Fruit fly (Drosophila melanogaster) whole organism, prepupa: ENCODE measurements around the gene Rev1.

Experiments used
- CG10631 ChIP-seq: fragments of 200-800 bp; sonication (Bioruptor generic); optimal IDR thresholded peaks from 2 replicates; lab custom pipeline; 2016; ENCODE audit warnings: missing biosample characterization, missing genetic modification characterization
- CG11294 ChIP-seq: fragments of 200-800 bp; sonication (Bioruptor generic); IDR thresholded peaks from 2 replicates; pipeline ENCODE4 v1.3.6; 2022; ENCODE audit warnings: missing biosample characterization, missing genetic modification characterization
- CG11762 ChIP-seq: fragments of 200-800 bp; sonication (Bioruptor generic); optimal IDR thresholded peaks from 3 replicates; lab custom pipeline; 2016; ENCODE audit warnings: missing biosample characterization, missing genetic modification characterization; ENCODE audit not compliant: insufficient read depth
- CG3032 ChIP-seq: fragments of 200-800 bp; optimal IDR thresholded peaks from 2 replicates; lab custom pipeline; 2019; ENCODE audit warnings: missing biosample characterization, mild to moderate bottlenecking, missing genetic modification characterization, moderate library complexity
- CG32006 ChIP-seq: fragments of 200-800 bp; sonication (Bioruptor generic); optimal IDR thresholded peaks from 3 replicates; lab custom pipeline; 2017; ENCODE audit warnings: missing biosample characterization, mild to moderate bottlenecking, missing genetic modification characterization
- CG34406 ChIP-seq: fragments of 200-800 bp; sonication (Bioruptor generic); optimal IDR thresholded peaks from 3 replicates; lab custom pipeline; 2016; ENCODE audit warnings: missing biosample characterization, missing genetic modification characterization
- CG3919 ChIP-seq: fragments of 200-800 bp; sonication (Bioruptor generic); optimal IDR thresholded peaks from 3 replicates; lab custom pipeline; 2016; ENCODE audit warnings: missing biosample characterization, missing genetic modification characterization
- CG4318 ChIP-seq: fragments of 200-800 bp; sonication (Bioruptor generic); optimal IDR thresholded peaks from 3 replicates; lab custom pipeline; 2017; ENCODE audit warnings: missing biosample characterization, mild to moderate bottlenecking, missing genetic modification characterization
- CG6163 ChIP-seq: fragments of 200-800 bp; sonication (Bioruptor generic); IDR thresholded peaks from 3 replicates; pipeline ENCODE4 v1.3.6; 2022; ENCODE audit warnings: missing biosample characterization, missing genetic modification characterization
- CG6276 ChIP-seq: fragments of 200-800 bp; sonication (Bioruptor generic); optimal IDR thresholded peaks from 2 replicates; lab custom pipeline; 2017; ENCODE audit warnings: missing biosample characterization, mild to moderate bottlenecking, missing genetic modification characterization
- CG6792 ChIP-seq: fragments of 200-800 bp; sonication (Bioruptor generic); optimal IDR thresholded peaks from 3 replicates; lab custom pipeline; 2016; ENCODE audit warnings: missing biosample characterization, missing genetic modification characterization
- CG6808 ChIP-seq: fragments of 200-800 bp; sonication (Bioruptor generic); optimal IDR thresholded peaks from 3 replicates; lab custom pipeline; 2017; ENCODE audit warnings: missing biosample characterization, missing genetic modification characterization, mild to moderate bottlenecking, moderate library complexity, missing genetic modification reagents
- CG6854 ChIP-seq: fragments of 200-800 bp; sonication (Bioruptor generic); optimal IDR thresholded peaks from 2 replicates; lab custom pipeline; 2017; ENCODE audit warnings: missing biosample characterization, mild to moderate bottlenecking, missing genetic modification characterization
- CG7368 ChIP-seq: fragments of 200-800 bp; sonication (Bioruptor generic); optimal IDR thresholded peaks from 3 replicates; lab custom pipeline; 2016; ENCODE audit warnings: missing biosample characterization, missing genetic modification characterization
- CG8119 ChIP-seq: fragments of 200-800 bp; sonication (Bioruptor generic); IDR thresholded peaks from 3 replicates; pipeline ENCODE4 v1.3.6; 2022; ENCODE audit warnings: missing biosample characterization, missing genetic modification characterization
- CG8319 ChIP-seq: fragments of 200-800 bp; sonication (Bioruptor generic); optimal IDR thresholded peaks from 3 replicates; lab custom pipeline; 2016; ENCODE audit warnings: missing biosample characterization, missing genetic modification characterization
- CG8632 ChIP-seq: fragments of 200-800 bp; sonication (Bioruptor generic); optimal IDR thresholded peaks from 3 replicates; lab custom pipeline; 2016; ENCODE audit warnings: missing biosample characterization, missing genetic modification characterization
- Eip93F ChIP-seq: fragments of 200-800 bp; sonication (Bioruptor generic); optimal IDR thresholded peaks from 2 replicates; lab custom pipeline; 2016; ENCODE audit warnings: missing biosample characterization, mild to moderate bottlenecking, missing genetic modification characterization
- Ets21C ChIP-seq: fragments of 200-800 bp; sonication (Bioruptor generic); optimal IDR thresholded peaks from 3 replicates; lab custom pipeline; 2016; ENCODE audit warnings: missing biosample characterization, missing genetic modification characterization
- Ets96B ChIP-seq: fragments of 200-800 bp; optimal IDR thresholded peaks from 2 replicates; lab custom pipeline; 2019; ENCODE audit warnings: missing biosample characterization, mild to moderate bottlenecking, missing genetic modification characterization, moderate library complexity
- Gug ChIP-seq: fragments of 200-800 bp; sonication (Bioruptor generic); IDR thresholded peaks from 2 replicates; pipeline ENCODE4 v1.3.6; 2022; ENCODE audit warnings: missing biosample characterization, missing genetic modification characterization
- Hr38 ChIP-seq: sonication (Bioruptor generic); optimal IDR thresholded peaks from 2 replicates; lab custom pipeline; 2016; ENCODE audit warnings: missing biosample characterization, missing genetic modification characterization
- Hr39 ChIP-seq: fragments of 200-800 bp; sonication (Bioruptor generic); optimal IDR thresholded peaks from 2 replicates; lab custom pipeline; 2016; ENCODE audit warnings: missing biosample characterization, missing genetic modification characterization
- Hr4 ChIP-seq: fragments of 200-800 bp; sonication (Bioruptor generic); optimal IDR thresholded peaks from 3 replicates; lab custom pipeline; 2016; ENCODE audit warnings: missing biosample characterization, missing genetic modification characterization
- Met ChIP-seq: fragments of 200-800 bp; sonication (Bioruptor generic); optimal IDR thresholded peaks from 3 replicates; lab custom pipeline; 2016; ENCODE audit warnings: missing biosample characterization, missing genetic modification characterization
- Sox14 ChIP-seq: fragments of 200-800 bp; sonication (Bioruptor generic); optimal IDR thresholded peaks from 3 replicates; lab custom pipeline; 2016; ENCODE audit warnings: missing biosample characterization, missing genetic modification characterization
- Sox15 ChIP-seq: fragments of 200-800 bp; sonication (Bioruptor generic); optimal IDR thresholded peaks from 3 replicates; lab custom pipeline; 2016; ENCODE audit warnings: missing biosample characterization, missing genetic modification characterization
- acj6 ChIP-seq: fragments of 200-800 bp; sonication (Bioruptor generic); optimal IDR thresholded peaks from 3 replicates; lab custom pipeline; 2016; ENCODE audit warnings: missing biosample characterization, missing genetic modification characterization
- cyc ChIP-seq: fragments of 200-800 bp; sonication (Bioruptor generic); optimal IDR thresholded peaks from 3 replicates; lab custom pipeline; 2016; ENCODE audit warnings: missing biosample characterization, missing genetic modification characterization
- dac ChIP-seq: fragments of 200-800 bp; sonication (Bioruptor generic); optimal IDR thresholded peaks from 2 replicates; lab custom pipeline; 2017; ENCODE audit warnings: missing biosample characterization, mild to moderate bottlenecking, missing genetic modification characterization
- dsx ChIP-seq: fragments of 200-800 bp; optimal IDR thresholded peaks from 3 replicates; lab custom pipeline; 2019; ENCODE audit warnings: missing biosample characterization, mild to moderate bottlenecking, missing genetic modification characterization, moderate library complexity; ENCODE audit not compliant: poor library complexity, severe bottlenecking
- eg ChIP-seq: fragments of 200-800 bp; sonication (Bioruptor generic); IDR thresholded peaks from 3 replicates; pipeline ENCODE4 v1.3.6; 2022; ENCODE audit warnings: missing biosample characterization, missing genetic modification characterization
- esn ChIP-seq: fragments of 200-800 bp; sonication (Bioruptor generic); optimal IDR thresholded peaks from 2 replicates; lab custom pipeline; 2016; ENCODE audit warnings: missing biosample characterization, mild to moderate bottlenecking, missing genetic modification characterization, moderate library complexity
- fd59A ChIP-seq: fragments of 200-800 bp; sonication (Bioruptor generic); optimal IDR thresholded peaks from 2 replicates; lab custom pipeline; 2017; ENCODE audit warnings: missing biosample characterization, mild to moderate bottlenecking, missing genetic modification characterization, missing genetic modification reagents
- fkh ChIP-seq: fragments of 200-800 bp; sonication (Bioruptor generic); optimal IDR thresholded peaks from 3 replicates; lab custom pipeline; 2017; ENCODE audit warnings: missing biosample characterization, mild to moderate bottlenecking, missing genetic modification characterization, moderate library complexity
- lz ChIP-seq: fragments of 200-800 bp; sonication (Bioruptor generic); optimal IDR thresholded peaks from 3 replicates; lab custom pipeline; 2016; ENCODE audit warnings: missing biosample characterization, missing genetic modification characterization
- net ChIP-seq: fragments of 200-800 bp; sonication (Bioruptor generic); optimal IDR thresholded peaks from 3 replicates; lab custom pipeline; 2016; ENCODE audit warnings: missing biosample characterization, missing genetic modification characterization
- salr ChIP-seq, 2 experiments: fragments of 200-800 bp; sonication (Bioruptor generic); optimal IDR thresholded peaks; 3 replicates each; lab custom pipeline; 2016 to 2018; ENCODE audit warnings: missing biosample characterization in 2 of 2, missing genetic modification characterization in 2 of 2, mild to moderate bottlenecking in 1 of 2
- svp ChIP-seq: fragments of 200-800 bp; sonication (Bioruptor generic); peaks from one replicate; lab custom pipeline; 2016; ENCODE audit warnings: missing biosample characterization, missing genetic modification characterization
- topi ChIP-seq: fragments of 200-800 bp; sonication (Bioruptor generic); optimal IDR thresholded peaks from 3 replicates; lab custom pipeline; 2016; ENCODE audit warnings: missing biosample characterization, missing genetic modification characterization
- vri ChIP-seq: fragments of 200-800 bp; sonication (Bioruptor generic); optimal IDR thresholded peaks from 3 replicates; lab custom pipeline; 2016; ENCODE audit warnings: missing biosample characterization, mild to moderate bottlenecking, missing genetic modification characterization

The Rev1 gene

dm6 chr3L:634319-635015, 19.7 kb upstream of the Rev1 start (continued):
- peak; percentile 64 for TF ChIP-seq CG6808 (GFP tag; lab: Kevin White, UChicago)
- TF ChIP-seq svp: peak; percentile 89
- TF ChIP-seq CG7368: peak; percentile 83
- no peak for TF ChIP-seq Eip93F
- peak; percentile 70 for TF ChIP-seq dac (GFP tag; lab: Kevin White, UChicago)
- peak; percentile 66 to 88 for TF ChIP-seq salr (GFP tag; optimal IDR thresholded peaks at IDR 0.05; lab: Kevin White, UChicago)
- peak; percentile 27 for TF ChIP-seq fkh (GFP tag; lab: Kevin White, UChicago)
- peak; percentile 80 for TF ChIP-seq Met (GFP tag; lab: Kevin White, UChicago)
- TF ChIP-seq CG6792 (GFP tag; lab: Kevin White, UChicago): peak; percentile 79
- peak; percentile 91 for TF ChIP-seq eg
- TF ChIP-seq cyc (GFP tag; lab: Kevin White, UChicago): peak; percentile 81
- TF ChIP-seq topi: peak; percentile 79
- peak; percentile 83 for TF ChIP-seq Sox14 (GFP tag; lab: Kevin White, UChicago)
- TF ChIP-seq Sox15 (GFP tag; lab: Kevin White, UChicago): peak; percentile 66
- peak; percentile 80 for TF ChIP-seq CG11762 (GFP tag; lab: Kevin White, UChicago)
- peak; percentile 84 for TF ChIP-seq CG10631
- TF ChIP-seq Ets21C (GFP tag; lab: Kevin White, UChicago): peak; percentile 69
- TF ChIP-seq vri (GFP tag; lab: Kevin White, UChicago): peak; percentile 48
- TF ChIP-seq CG3032 (tag; lab: Kevin White, UChicago): peak; percentile 71
- TF ChIP-seq Gug: peak; percentile 85
- no peak for TF ChIP-seq CG6854 (GFP tag; lab: Kevin White, UChicago)
- peak; percentile 86 for TF ChIP-seq CG3919 (GFP tag; lab: Kevin White, UChicago)
- TF ChIP-seq fd59A (GFP tag; lab: Kevin White, UChicago): peak; percentile 64
- peak; percentile 72 for TF ChIP-seq dsx
- peak; percentile 95 for TF ChIP-seq Hr4 (GFP tag; lab: Kevin White, UChicago)
- TF ChIP-seq lz (GFP tag; lab: Kevin White, UChicago): peak; percentile 77
- TF ChIP-seq Hr39 (GFP tag; lab: Kevin White, UChicago): peak; percentile 81
- peak; percentile 89 for TF ChIP-seq net
- peak; percentile 58; the same call in 1 of the 2 replicates for TF ChIP-seq CG11294 (GFP tag; lab: Robert Waterston, UW)
- TF ChIP-seq CG6163: peak; percentile 95
- TF ChIP-seq acj6 (GFP tag; lab: Kevin White, UChicago): peak; percentile 82
- peak; percentile 57 for TF ChIP-seq CG8319
- peak; percentile 71 for TF ChIP-seq CG8632 (GFP tag; lab: Kevin White, UChicago)
- peak; percentile 93 for TF ChIP-seq CG8119 (GFP tag; lab: Robert Waterston, UW)

dm6 chr3L:635016-635363, 19.2 kb upstream of the Rev1 start:
- TF ChIP-seq Sox15 (GFP tag; lab: Kevin White, UChicago): no peak
- no peak for TF ChIP-seq CG6792 (GFP tag; lab: Kevin White, UChicago)
- TF ChIP-seq CG34406: no peak
- no peak for TF ChIP-seq Ets96B (tag; lab: Kevin White, UChicago)
- no peak for TF ChIP-seq topi
- no peak for TF ChIP-seq Met (GFP tag; lab: Kevin White, UChicago)
- no peak for TF ChIP-seq esn (GFP tag; lab: Kevin White, UChicago)
- no peak for TF ChIP-seq CG11294 (GFP tag; lab: Robert Waterston, UW)
- TF ChIP-seq dsx: no peak
- no peak for TF ChIP-seq Hr38
- TF ChIP-seq CG10631: no peak
- TF ChIP-seq CG6276 (GFP tag; lab: Kevin White, UChicago): no peak
- TF ChIP-seq CG4318 (GFP tag; lab: Kevin White, UChicago): no peak
- no peak for TF ChIP-seq CG32006
